Worm (Caenorhabditis elegans): ENCODE measurements around the gene srx-63.

The srx-63 gene

ce11 chrV:3967762-3968161 is 36.3 kb downstream of the srx-63 start, which contains the start of gene cyp-34A8:
Gene cyp-34A8 (minus strand): TSS chrV:3967823.
- TF ChIP-seq nfya-1 (tag; optimal IDR thresholded peaks at IDR 0.05; ENCODE audit: insufficient read depth) (peak; percentile 1), nhr-43 (tag; optimal IDR thresholded peaks at IDR 0.05; ENCODE audit: poor library complexity, severe bottlenecking) (peak; percentile 9), nhr-77 (tag; optimal IDR thresholded peaks at IDR 0.05) (no peak), nhr-76 (tag; optimal IDR thresholded peaks at IDR 0.05) (no peak)

- TF ChIP-seq sea-2 (GFP tag; optimal IDR thresholded peaks at IDR 0.05): no peak
Observed at ce11 chrV:3968929-3969328, 37.5 kb downstream of the srx-63 start.

- peak; percentile 23 for TF ChIP-seq elt-2 (tag; optimal IDR thresholded peaks at IDR 0.05)
- no peak for TF ChIP-seq tbx-2 (tag; optimal IDR thresholded peaks at IDR 0.05)
Observed at ce11 chrV:3969664-3970063, 38.2 kb downstream of the srx-63 start.

ce11 chrV:3970410-3970809 is 39.0 kb downstream of the srx-63 start, which contains the start of gene cyp-34A9:
Gene cyp-34A9 (minus strand): TSS chrV:3970540.
- TF ChIP-seq pqm-1 (tag; optimal IDR thresholded peaks at IDR 0.05) (peak; percentile 71), aly-2 (tag; optimal IDR thresholded peaks at IDR 0.05) (no peak), elt-2 (tag; optimal IDR thresholded peaks at IDR 0.05) (peak; percentile 80), pha-4 (tag; optimal IDR thresholded peaks at IDR 0.05) (peak; percentile 10)

ce11 chrV:3972846-3973245 is 41.4 kb downstream of the srx-63 start, which contains the start of gene cyp-34A10:
Gene cyp-34A10 (minus strand): TSS chrV:3972991.
- TF ChIP-seq eor-1 (tag; optimal IDR thresholded peaks at IDR 0.05) (no peak), elt-3 (tag; optimal IDR thresholded peaks at IDR 0.05) (no peak), tbx-2 (tag; optimal IDR thresholded peaks at IDR 0.05) (no peak), ceh-9 (tag; optimal IDR thresholded peaks at IDR 0.05) (no peak)

ce11 chrV:3974361-3974760 is 42.9 kb downstream of the srx-63 start, which contains the start of gene str-82:
Gene str-82 (plus strand): TSS chrV:3974661.
- no peak for TF ChIP-seq hmg-11 (tag; optimal IDR thresholded peaks at IDR 0.05)
- no peak for TF ChIP-seq daf-12 (tag; optimal IDR thresholded peaks at IDR 0.05)
- TF ChIP-seq lin-39 (tag; optimal IDR thresholded peaks at IDR 0.05): no peak
- TF ChIP-seq tbx-2 (tag; optimal IDR thresholded peaks at IDR 0.05): no peak
- no peak for TF ChIP-seq aly-2 (tag; optimal IDR thresholded peaks at IDR 0.05)
- no peak for TF ChIP-seq eor-1 (tag; optimal IDR thresholded peaks at IDR 0.05)
- TF ChIP-seq nhr-12 (tag; optimal IDR thresholded peaks at IDR 0.05): no peak
- no peak for TF ChIP-seq unc-62 (GFP tag; optimal IDR thresholded peaks at IDR 0.05)
- TF ChIP-seq fkh-10 (GFP tag; optimal IDR thresholded peaks at IDR 0.05): no peak
- no peak for TF ChIP-seq pqm-1 (tag; optimal IDR thresholded peaks at IDR 0.05)
- TF ChIP-seq ztf-4 (tag; optimal IDR thresholded peaks at IDR 0.05): no peak
- TF ChIP-seq ceh-9 (tag; optimal IDR thresholded peaks at IDR 0.05): no peak
- TF ChIP-seq nhr-237 (tag; optimal IDR thresholded peaks at IDR 0.05): no peak
- no peak for TF ChIP-seq unc-39 (tag; optimal IDR thresholded peaks at IDR 0.05)

ce11 chrV:3976964-3977363 is 45.5 kb downstream of the srx-63 start, which contains the start of gene str-83:
Gene str-83 (plus strand): TSS chrV:3977264.
- TF ChIP-seq nhr-237 (tag; optimal IDR thresholded peaks at IDR 0.05) (no peak), ceh-28 (tag; optimal IDR thresholded peaks at IDR 0.05) (no peak), R02D3.7 (tag; optimal IDR thresholded peaks at IDR 0.05) (no peak), fkh-10 (GFP tag; optimal IDR thresholded peaks at IDR 0.05) (no peak), pha-4 (tag; optimal IDR thresholded peaks at IDR 0.05) (no peak), elt-3 (tag; optimal IDR thresholded peaks at IDR 0.05) (no peak), fkh-2 (tag; optimal IDR thresholded peaks at IDR 0.05) (no peak), nhr-67 (tag; optimal IDR thresholded peaks at IDR 0.05) (no peak), hmg-11 (tag; optimal IDR thresholded peaks at IDR 0.05) (no peak), unc-39 (tag; optimal IDR thresholded peaks at IDR 0.05) (no peak), pqm-1 (tag; optimal IDR thresholded peaks at IDR 0.05) (no peak), tbx-2 (tag; optimal IDR thresholded peaks at IDR 0.05) (no peak), egl-27 (tag; optimal IDR thresholded peaks at IDR 0.05) (no peak), nhr-23 (tag; optimal IDR thresholded peaks at IDR 0.05) (no peak), zag-1 (tag; optimal IDR thresholded peaks at IDR 0.05) (no peak), unc-62 (GFP tag; optimal IDR thresholded peaks at IDR 0.05) (no peak), nhr-43 (tag; optimal IDR thresholded peaks at IDR 0.05; ENCODE audit: poor library complexity, severe bottlenecking) (no peak), aly-2 (tag; optimal IDR thresholded peaks at IDR 0.05) (no peak), lin-39 (tag; optimal IDR thresholded peaks at IDR 0.05) (no peak)
